Worm (Caenorhabditis elegans): ENCODE measurements around the gene Y55B1BL.2.

Gene Y55B1BL.2

DNA sequence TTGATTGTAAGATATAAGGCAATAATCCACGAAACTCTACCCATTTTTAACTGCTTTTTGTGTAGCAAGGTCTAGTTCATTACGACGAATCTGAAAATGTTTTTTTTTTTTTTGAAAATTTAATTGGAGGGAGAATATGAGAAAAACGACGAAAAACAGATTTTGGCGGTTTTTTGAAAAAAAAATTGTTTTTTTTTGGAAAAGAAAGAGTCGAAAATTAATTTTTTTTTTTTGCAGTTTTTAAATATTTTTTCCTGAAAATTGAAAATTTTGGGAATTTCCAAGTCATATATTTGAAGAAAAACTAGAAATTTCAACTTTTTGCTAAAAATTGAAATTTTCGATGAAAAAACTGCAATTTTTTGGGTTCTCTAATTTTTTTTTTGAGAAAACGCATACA is 16.1 kb downstream of the Y55B1BL.2 start, which contains the start of gene stim-1:
Gene stim-1 (minus strand): TSS at position 101 of the 400 bp plus-strand sequence.
- no peak for TF ChIP-seq mls-2 (tag; optimal IDR thresholded peaks at IDR 0.05)
- no peak for TF ChIP-seq tbx-8 (GFP tag; optimal IDR thresholded peaks at IDR 0.05)
- TF ChIP-seq lin-13 (tag; optimal IDR thresholded peaks at IDR 0.05) = no peak
- no peak for TF ChIP-seq lsy-2 (tag; optimal IDR thresholded peaks at IDR 0.05)
- no peak for TF ChIP-seq hlh-1 (tag; optimal IDR thresholded peaks at IDR 0.05)
- TF ChIP-seq nhr-12 (tag; optimal IDR thresholded peaks at IDR 0.05) = no peak
- TF ChIP-seq nhr-28 (tag; optimal IDR thresholded peaks at IDR 0.05) = no peak
- TF ChIP-seq mab-5 (tag; optimal IDR thresholded peaks at IDR 0.05) = no peak

DNA sequence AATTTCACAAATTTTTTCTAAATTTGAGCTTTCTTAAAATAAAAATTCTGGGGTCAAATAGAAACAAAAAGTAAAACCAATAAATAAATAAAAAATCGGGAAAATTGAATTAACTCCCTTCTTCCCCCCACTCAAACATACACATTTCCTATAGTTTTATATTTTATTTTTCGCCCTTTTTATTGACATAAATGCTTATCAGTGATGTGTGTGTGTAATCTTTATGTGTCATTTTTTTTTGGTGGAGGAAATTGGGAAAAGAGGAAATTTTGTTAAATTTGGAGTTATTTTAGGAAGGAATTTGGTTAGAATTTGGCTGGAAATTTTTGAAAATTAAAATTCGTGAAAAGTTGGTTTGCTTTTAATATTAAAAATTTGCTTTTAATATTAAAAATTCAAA is 20.0 kb downstream of the Y55B1BL.2 start:
- no peak for TF ChIP-seq ztf-11 (tag; optimal IDR thresholded peaks at IDR 0.05)

DNA sequence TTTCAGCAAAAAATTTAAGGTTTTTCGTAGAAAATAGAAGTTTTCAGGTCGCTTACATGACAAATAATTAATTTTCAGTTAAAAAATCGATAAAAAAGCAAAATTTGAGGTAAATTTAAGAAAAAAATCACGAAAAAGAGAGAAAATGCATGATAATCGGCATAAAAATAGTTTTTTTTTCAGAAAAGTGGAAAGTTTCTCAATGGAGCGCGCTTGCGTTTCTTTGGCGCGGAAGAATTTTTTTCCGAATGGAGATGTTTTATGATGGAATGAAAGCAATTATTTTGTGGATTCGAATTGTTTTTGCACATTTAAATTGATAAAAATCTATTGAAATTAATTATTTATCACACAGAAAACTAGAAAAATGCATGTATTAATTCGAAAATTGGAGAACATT is 21.3 kb downstream of the Y55B1BL.2 start:
- TF ChIP-seq unc-39 (tag; optimal IDR thresholded peaks at IDR 0.05) (no peak), mep-1 (tag; optimal IDR thresholded peaks at IDR 0.05) (no peak), zip-8 (tag; optimal IDR thresholded peaks at IDR 0.05) (no peak), drap-1 (GFP tag; optimal IDR thresholded peaks at IDR 0.05) (no peak), ceh-83 (GFP tag; optimal IDR thresholded peaks at IDR 0.05) (no peak), bed-3 (GFP tag; optimal IDR thresholded peaks at IDR 0.05) (no peak), ces-1 (GFP tag; optimal IDR thresholded peaks at IDR 0.05) (no peak), mls-2 (tag; optimal IDR thresholded peaks at IDR 0.05) (no peak), cnd-1 (tag; optimal IDR thresholded peaks at IDR 0.05) (no peak), sptf-1 (tag; optimal IDR thresholded peaks at IDR 0.05) (no peak)

DNA sequence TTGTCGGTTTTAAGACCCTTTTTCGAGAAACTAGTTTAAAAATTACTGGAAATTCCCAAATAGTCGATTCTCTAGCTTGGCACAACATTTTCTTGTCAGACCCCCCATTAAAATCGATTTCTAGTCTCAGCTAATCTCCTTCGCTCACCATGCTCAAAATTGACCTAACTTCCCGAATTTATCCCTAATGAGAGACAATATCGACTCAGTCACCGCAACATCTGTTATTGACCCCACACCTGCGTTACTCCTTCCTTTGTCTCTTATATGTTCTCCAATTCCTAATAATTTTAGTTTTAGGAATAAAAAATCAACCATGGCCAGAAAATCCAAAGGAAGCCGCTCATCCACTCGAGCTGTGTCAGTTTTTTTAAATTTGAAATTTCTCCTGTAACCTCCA is 26.5 kb downstream of the Y55B1BL.2 start, which contains the start of gene cec-8:
Gene cec-8 (plus strand): TSS at position 301 of the 400 bp plus-strand sequence.
- TF ChIP-seq nhr-28 (tag; optimal IDR thresholded peaks at IDR 0.05) = no peak
- no peak for TF ChIP-seq nhr-2 (tag; optimal IDR thresholded peaks at IDR 0.05)
- no peak for TF ChIP-seq mls-2 (tag; optimal IDR thresholded peaks at IDR 0.05)
- TF ChIP-seq ztf-11 (tag; optimal IDR thresholded peaks at IDR 0.05) = no peak
- no peak for TF ChIP-seq flh-1 (GFP tag; optimal IDR thresholded peaks at IDR 0.05)
- TF ChIP-seq cnd-1 (tag; optimal IDR thresholded peaks at IDR 0.05) = no peak
- TF ChIP-seq sptf-1 (tag; optimal IDR thresholded peaks at IDR 0.05) = no peak
- no peak for TF ChIP-seq elt-1 (tag; optimal IDR thresholded peaks at IDR 0.05; ENCODE audit: borderline replicate concordance, insufficient read depth)
- TF ChIP-seq ceh-83 (GFP tag; optimal IDR thresholded peaks at IDR 0.05) = no peak
- TF ChIP-seq lsy-2 (tag; optimal IDR thresholded peaks at IDR 0.05) = no peak
- TF ChIP-seq pha-4 (tag; optimal IDR thresholded peaks at IDR 0.05) = no peak
- TF ChIP-seq ham-2 (GFP tag; optimal IDR thresholded peaks at IDR 0.05) = no peak

DNA sequence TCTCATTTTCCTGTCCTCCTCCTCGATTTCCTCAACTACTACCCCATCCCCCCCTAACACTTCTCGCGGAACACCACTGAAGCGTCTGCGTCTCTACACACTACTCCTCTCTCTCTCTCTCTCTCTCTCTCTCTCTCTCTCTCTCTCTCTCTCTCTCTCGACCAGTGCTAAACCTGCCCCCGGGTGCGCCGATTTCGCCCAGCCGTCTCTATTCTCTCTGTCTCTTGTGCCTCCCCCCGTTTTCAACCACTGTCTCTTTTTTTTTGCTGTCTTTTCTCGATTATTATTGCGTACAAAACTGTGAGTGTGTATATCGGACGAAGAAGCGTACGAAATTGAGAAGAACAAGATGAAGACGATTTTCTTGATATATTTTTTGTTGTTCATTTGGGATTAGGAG is 30.4 kb downstream of the Y55B1BL.2 start:
- TF ChIP-seq nhr-237 (tag; optimal IDR thresholded peaks at IDR 0.05) = peak; percentile 30
- TF ChIP-seq sptf-1 (tag; optimal IDR thresholded peaks at IDR 0.05) = peak; percentile 68
- peak; percentile 74 for TF ChIP-seq ham-2 (GFP tag; optimal IDR thresholded peaks at IDR 0.05)
- no peak for TF ChIP-seq nhr-28 (tag; optimal IDR thresholded peaks at IDR 0.05)
- no peak for TF ChIP-seq bed-3 (GFP tag; optimal IDR thresholded peaks at IDR 0.05)
- TF ChIP-seq mep-1 (tag; optimal IDR thresholded peaks at IDR 0.05) = no peak
- TF ChIP-seq pha-4 (tag; optimal IDR thresholded peaks at IDR 0.05) = peak; percentile 23
- peak; percentile 16 for TF ChIP-seq ztf-11 (tag; optimal IDR thresholded peaks at IDR 0.05)
- TF ChIP-seq snpc-4 (tag; optimal IDR thresholded peaks at IDR 0.05) = no peak
- no peak for TF ChIP-seq zip-8 (tag; optimal IDR thresholded peaks at IDR 0.05)
- no peak for TF ChIP-seq elt-3 (tag; optimal IDR thresholded peaks at IDR 0.05)
- peak; percentile 43 for TF ChIP-seq drap-1 (GFP tag; optimal IDR thresholded peaks at IDR 0.05)
- TF ChIP-seq lin-13 (tag; optimal IDR thresholded peaks at IDR 0.05) = peak; percentile 36
- peak; percentile 35 for TF ChIP-seq lsy-2 (tag; optimal IDR thresholded peaks at IDR 0.05)
- TF ChIP-seq M03D4.4 (tag; optimal IDR thresholded peaks at IDR 0.05) = peak; percentile 47
- TF ChIP-seq ceh-83 (GFP tag; optimal IDR thresholded peaks at IDR 0.05) = peak; percentile 54
- peak; percentile 28 for TF ChIP-seq cnd-1 (tag; optimal IDR thresholded peaks at IDR 0.05)
- TF ChIP-seq ces-1 (GFP tag; optimal IDR thresholded peaks at IDR 0.05) = peak; percentile 38
- no peak for TF ChIP-seq tbx-8 (GFP tag; optimal IDR thresholded peaks at IDR 0.05)
- TF ChIP-seq ceh-39 (tag; optimal IDR thresholded peaks at IDR 0.05) = no peak
- peak; percentile 49 for TF ChIP-seq unc-120 (tag; optimal IDR thresholded peaks at IDR 0.05; ENCODE audit: poor library complexity, severe bottlenecking)
- TF ChIP-seq mls-2 (tag; optimal IDR thresholded peaks at IDR 0.05) = peak; percentile 52
- TF ChIP-seq nhr-2 (tag; optimal IDR thresholded peaks at IDR 0.05) = no peak
- no peak for TF ChIP-seq unc-62 (GFP tag; optimal IDR thresholded peaks at IDR 0.05)
- no peak for TF ChIP-seq nhr-12 (tag; optimal IDR thresholded peaks at IDR 0.05)
- TF ChIP-seq lin-32 (GFP tag; optimal IDR thresholded peaks at IDR 0.05) = no peak
- peak; percentile 23 for TF ChIP-seq elt-1 (tag; optimal IDR thresholded peaks at IDR 0.05; ENCODE audit: borderline replicate concordance, insufficient read depth)
- no peak for TF ChIP-seq mab-5 (tag; optimal IDR thresholded peaks at IDR 0.05)

Measured in whole organism, mixed stage, embryonic.